Fruit fly (Drosophila melanogaster) whole organism, wandering third instar larva: ENCODE measurements around the gene CG31678.

Experiments used
- CG32264 ChIP-seq: fragments of 200-800 bp; sonication (Bioruptor generic); optimal IDR thresholded peaks from 2 replicates; lab custom pipeline; 2016; ENCODE audit warnings: missing biosample characterization, missing genetic modification characterization
- CG9705 ChIP-seq: fragments of 200-800 bp; sonication (Bioruptor generic); optimal IDR thresholded peaks from 2 replicates; lab custom pipeline; 2018; ENCODE audit warnings: missing biosample characterization, mild to moderate bottlenecking, missing genetic modification characterization
- CrebA ChIP-seq: fragments of 200-800 bp; sonication (Bioruptor generic); optimal IDR thresholded peaks from 2 replicates; lab custom pipeline; 2016; ENCODE audit warnings: missing biosample characterization, mild to moderate bottlenecking, missing genetic modification characterization, borderline replicate concordance
- Dif ChIP-seq: fragments of 200-275, 200-300 bp; sonication (Bioruptor generic); optimal IDR thresholded peaks from 2 replicates; lab custom pipeline; 2018; ENCODE audit warnings: missing biosample characterization, missing genetic modification characterization; ENCODE audit not compliant: partially characterized antibody
- GATAd ChIP-seq: sonication (Bioruptor generic); optimal IDR thresholded peaks from 2 replicates; lab custom pipeline; 2016; ENCODE audit warnings: missing biosample characterization, missing genetic modification characterization
- HLH106 ChIP-seq: fragments of 200-800 bp; optimal IDR thresholded peaks from 3 replicates; lab custom pipeline; 2019; ENCODE audit warnings: missing biosample characterization, mild to moderate bottlenecking, missing genetic modification characterization, moderate library complexity
- Hr78 ChIP-seq: fragments of >200 bp; optimal IDR thresholded peaks from 2 replicates; lab custom pipeline; 2017; ENCODE audit warnings: missing biosample characterization, missing genetic modification characterization
- Hr83 ChIP-seq: fragments of 200-300 bp; sonication (Bioruptor generic); optimal IDR thresholded peaks from 2 replicates; lab custom pipeline; 2016; ENCODE audit warnings: missing biosample characterization, mild to moderate bottlenecking, missing genetic modification characterization, moderate library complexity; ENCODE audit not compliant: poor library complexity, severe bottlenecking
- Jra ChIP-seq: sonication (Bioruptor generic); optimal IDR thresholded peaks from 2 replicates; lab custom pipeline; 2016; ENCODE audit warnings: missing biosample characterization, missing genetic modification characterization
- Myc ChIP-seq: fragments of >200 bp; optimal IDR thresholded peaks from 2 replicates; lab custom pipeline; 2017
- N ChIP-seq: fragments of >200 bp; optimal IDR thresholded peaks from 2 replicates; lab custom pipeline; 2018; ENCODE audit warnings: missing biosample characterization, missing external identifiers, missing genetic modification characterization
- OdsH ChIP-seq: fragments of 200-800 bp; sonication (Bioruptor generic); optimal IDR thresholded peaks from 2 replicates; lab custom pipeline; 2016; ENCODE audit warnings: missing biosample characterization, mild to moderate bottlenecking, missing genetic modification characterization
- Rel ChIP-seq, 2 experiments: fragments of 200-800 bp; sonication (Bioruptor generic) in 1 of 2; optimal IDR thresholded peaks; 2 replicates in 1 of 2; 3 replicates in 1 of 2; lab custom pipeline; 2016 to 2019; ENCODE audit warnings: mild to moderate bottlenecking in 2 of 2, missing biosample characterization in 2 of 2, missing genetic modification characterization in 2 of 2, moderate library complexity in 1 of 2
- Sp1 ChIP-seq: fragments of 200-800 bp; sonication (Bioruptor generic); optimal IDR thresholded peaks from 3 replicates; lab custom pipeline; 2019; ENCODE audit warnings: missing biosample characterization, mild to moderate bottlenecking, missing genetic modification characterization, moderate library complexity
- Vsx2 ChIP-seq: fragments of 200-300, 225-300 bp; sonication (Bioruptor generic); optimal IDR thresholded peaks from 2 replicates; lab custom pipeline; 2018; ENCODE audit warnings: missing biosample characterization, missing genetic modification characterization; ENCODE audit not compliant: partially characterized antibody
- dl ChIP-seq, 2 experiments: fragments of 175-275, 200-275 bp in 1 of 2; fragments of 200-275 bp in 1 of 2; sonication (Bioruptor generic); optimal IDR thresholded peaks; lab custom pipeline; 2018; ENCODE audit warnings: mild to moderate bottlenecking in 2 of 2, missing biosample characterization in 2 of 2, missing genetic modification characterization in 2 of 2, moderate library complexity in 2 of 2; ENCODE audit not compliant: partially characterized antibody in 2 of 2, insufficient read depth in 1 of 2
- dmrt93B ChIP-seq: fragments of 200-800 bp; sonication (Bioruptor generic); optimal IDR thresholded peaks from 2 replicates; lab custom pipeline; 2018; ENCODE audit warnings: missing biosample characterization, mild to moderate bottlenecking, missing genetic modification characterization
- dsf ChIP-seq: sonication (Bioruptor generic); optimal IDR thresholded peaks from 2 replicates; lab custom pipeline; 2016; ENCODE audit warnings: missing biosample characterization, missing genetic modification characterization, borderline replicate concordance
- ey ChIP-seq: fragments of 200-800 bp; sonication (Bioruptor generic); optimal IDR thresholded peaks from 2 replicates; lab custom pipeline; 2016; ENCODE audit warnings: missing biosample characterization, missing genetic modification characterization
- foxo ChIP-seq, 2 experiments: fragments of 200-800 bp; sonication (Bioruptor generic); optimal IDR thresholded peaks; 2 replicates in 1 of 2; 3 replicates in 1 of 2; lab custom pipeline; 2016 to 2017; ENCODE audit warnings: missing biosample characterization in 2 of 2, missing genetic modification characterization in 2 of 2
- fru ChIP-seq: fragments of 200-800 bp; sonication (Bioruptor generic); optimal IDR thresholded peaks from 3 replicates; lab custom pipeline; 2016; ENCODE audit warnings: missing biosample characterization, mild to moderate bottlenecking, missing genetic modification characterization
- h ChIP-seq: fragments of 200-800 bp; sonication (Bioruptor generic); optimal IDR thresholded peaks from 3 replicates; lab custom pipeline; 2016; ENCODE audit warnings: missing biosample characterization, mild to moderate bottlenecking, missing genetic modification characterization
- jim ChIP-seq: fragments of 175-275, 200-325 bp; sonication (Bioruptor generic); optimal IDR thresholded peaks from 2 replicates; lab custom pipeline; 2016; ENCODE audit warnings: missing biosample characterization, mild to moderate bottlenecking, missing genetic modification characterization
- lola ChIP-seq: fragments of >200 bp; optimal IDR thresholded peaks from 2 replicates; lab custom pipeline; 2017; ENCODE audit warnings: missing biosample characterization, missing genetic modification characterization
- psq ChIP-seq: fragments of 200-800 bp; sonication (Bioruptor generic); optimal IDR thresholded peaks from 3 replicates; lab custom pipeline; 2017; ENCODE audit warnings: missing biosample characterization, mild to moderate bottlenecking, missing genetic modification characterization, moderate library complexity
- rgr ChIP-seq: fragments of 200-800 bp; sonication (Bioruptor generic); optimal IDR thresholded peaks from 3 replicates; lab custom pipeline; 2016; ENCODE audit warnings: missing biosample characterization, mild to moderate bottlenecking, missing genetic modification characterization
- sage ChIP-seq: fragments of 200-800 bp; sonication (Bioruptor generic); optimal IDR thresholded peaks from 2 replicates; lab custom pipeline; 2016; ENCODE audit warnings: missing biosample characterization, mild to moderate bottlenecking, missing genetic modification characterization
- sv ChIP-seq: fragments of 200-800 bp; sonication (Bioruptor generic); optimal IDR thresholded peaks from 3 replicates; lab custom pipeline; 2016; ENCODE audit warnings: missing biosample characterization, missing genetic modification characterization
- usp ChIP-seq: fragments of >200 bp; optimal IDR thresholded peaks from 2 replicates; lab custom pipeline; 2017; ENCODE audit warnings: missing biosample characterization, missing genetic modification characterization
- woc ChIP-seq: sonication (Bioruptor generic); optimal IDR thresholded peaks from 2 replicates; lab custom pipeline; 2016; ENCODE audit warnings: missing biosample characterization, mild to moderate bottlenecking, missing genetic modification characterization

The CG31678 gene

DNA sequence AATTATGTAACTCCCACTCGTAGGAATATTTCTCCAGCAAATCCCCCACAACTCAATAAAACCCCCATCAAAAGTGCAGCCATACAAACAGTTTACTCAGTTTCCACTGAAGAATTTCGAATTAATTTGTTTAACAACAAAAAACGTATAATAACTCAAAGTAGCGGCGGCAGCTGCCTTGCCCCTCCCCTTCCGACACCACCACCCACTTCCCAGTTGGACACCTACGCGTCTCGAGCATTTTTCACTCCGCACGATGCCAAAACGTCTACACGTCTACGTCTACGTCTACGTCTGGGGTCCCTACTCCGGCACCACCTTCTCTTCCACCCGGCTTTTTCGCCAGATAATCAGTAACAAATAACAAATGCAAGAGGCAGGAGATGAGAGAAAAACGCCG lies 4.5 kb downstream of the CG31678 start:
- TF ChIP-seq Rel (GFP tag; optimal IDR thresholded peaks at IDR 0.05; lab: Kevin White, UChicago) (no peak), Rel (tag; optimal IDR thresholded peaks at IDR 0.05; lab: Kevin White, UChicago) (no peak), CG9705 (GFP tag; lab: Kevin White, UChicago) (no peak)

DNA sequence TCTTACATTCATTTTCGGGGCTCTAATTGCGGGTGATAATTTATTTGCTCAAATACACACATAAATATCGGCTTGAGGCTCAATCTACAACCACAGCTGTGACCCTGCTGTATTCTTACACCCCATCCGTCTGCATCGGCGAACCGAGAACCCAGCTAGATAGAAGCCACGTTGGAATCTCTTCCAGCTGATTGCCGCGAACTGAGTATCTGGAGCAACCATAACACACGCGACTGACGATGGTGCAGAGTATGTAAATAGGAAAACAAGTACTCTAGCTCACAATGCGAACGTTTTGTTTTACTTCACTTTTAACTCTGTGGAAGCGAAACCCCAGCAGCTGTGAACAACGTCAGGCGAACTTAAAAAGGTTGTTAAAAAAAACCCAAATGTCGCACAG lies 11.3 kb downstream of the CG31678 start:
- no peak for TF ChIP-seq usp
- no peak for TF ChIP-seq Myc (lab: Kevin White, UChicago)
- TF ChIP-seq dl (GFP tag; optimal IDR thresholded peaks at IDR 0.05; lab: Kevin White, UChicago; ENCODE audit: insufficient read depth in 1 of 2, partially characterized antibody in 2 of 2) = no peak
- no peak for TF ChIP-seq sage (GFP tag; lab: Kevin White, UChicago)
- TF ChIP-seq lola (GFP tag; lab: Kevin White, UChicago) = no peak
- no peak for TF ChIP-seq dmrt93B (GFP tag; lab: Kevin White, UChicago)
- no peak for TF ChIP-seq N (GFP tag; lab: Kevin White, UChicago)
- TF ChIP-seq h = no peak

DNA sequence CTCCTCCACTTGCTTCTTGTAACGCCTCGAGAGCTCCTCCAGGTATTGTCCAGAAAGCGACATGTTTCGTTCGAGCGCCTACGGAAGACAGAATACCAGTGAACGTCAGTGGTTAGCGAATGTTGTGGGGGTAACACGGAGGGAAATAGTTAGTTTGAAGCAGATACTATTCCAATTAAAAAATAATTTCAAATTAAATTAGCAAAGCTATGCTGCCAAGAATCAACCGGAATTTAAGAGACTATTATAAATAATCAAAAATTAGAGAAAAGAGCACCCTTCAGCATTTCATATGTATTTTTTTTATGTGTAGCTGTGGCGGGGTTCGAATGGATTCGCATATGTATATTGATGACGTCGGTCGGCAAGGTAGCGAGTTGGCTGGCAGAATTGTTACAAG lies 14.7 kb downstream of the CG31678 start:
- TF ChIP-seq sage (GFP tag; lab: Kevin White, UChicago) = no peak
- no peak for TF ChIP-seq jim (GFP tag; lab: Kevin White, UChicago)
- TF ChIP-seq rgr (GFP tag; lab: Kevin White, UChicago) = no peak
- TF ChIP-seq foxo (GFP tag; optimal IDR thresholded peaks at IDR 0.05; lab: Kevin White, UChicago) = no peak
- no peak for TF ChIP-seq Vsx2 (GFP tag; lab: Kevin White, UChicago)
- TF ChIP-seq dsf (GFP tag; lab: Kevin White, UChicago) = no peak
- TF ChIP-seq psq (GFP tag; lab: Kevin White, UChicago) = no peak
- TF ChIP-seq Hr78 (GFP tag; lab: Kevin White, UChicago) = no peak
- no peak for TF ChIP-seq CG32264 (GFP tag; lab: Kevin White, UChicago)
- no peak for TF ChIP-seq Sp1 (GFP tag; lab: Kevin White, UChicago)
- no peak for TF ChIP-seq HLH106 (tag; lab: Kevin White, UChicago)
- no peak for TF ChIP-seq CrebA
- TF ChIP-seq ey = no peak
- no peak for TF ChIP-seq Dif (GFP tag; lab: Kevin White, UChicago)
- TF ChIP-seq fru (GFP tag; lab: Kevin White, UChicago) = no peak
- TF ChIP-seq CG9705 (GFP tag; lab: Kevin White, UChicago) = no peak

DNA sequence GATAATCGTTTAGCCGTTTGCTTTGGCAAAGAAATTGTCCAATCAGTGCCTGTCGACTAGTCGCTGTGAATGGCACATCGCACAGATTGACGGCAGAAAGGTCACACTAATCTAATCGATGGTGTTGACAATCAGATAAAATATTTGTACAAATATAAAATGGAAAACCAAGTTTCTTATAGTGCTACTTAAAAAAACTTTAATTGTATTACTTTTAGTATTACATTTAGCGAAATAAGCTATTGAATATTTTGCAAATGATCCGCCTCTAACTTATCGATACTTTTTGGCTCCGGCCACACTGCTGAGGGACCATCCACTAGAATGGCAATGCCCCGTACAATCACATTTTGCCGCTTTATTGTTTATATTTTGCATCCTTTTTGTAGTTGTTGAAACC lies 19.6 kb downstream of the CG31678 start, which contains the start of the genes brun and CG2614:
Gene brun, minus strand, starts transcription at position 69 of the 400 bp plus-strand sequence.
Gene CG2614, plus strand, starts transcription at position 317 of the 400 bp plus-strand sequence.
- peak; percentile 64 for TF ChIP-seq psq (GFP tag; lab: Kevin White, UChicago)
- peak; percentile 69 for TF ChIP-seq OdsH (GFP tag; lab: Kevin White, UChicago)
- peak; percentile 81 for TF ChIP-seq rgr (GFP tag; lab: Kevin White, UChicago)
- TF ChIP-seq sv = peak; percentile 74
- TF ChIP-seq Jra (GFP tag; lab: Kevin White, UChicago) = no peak
- TF ChIP-seq foxo (GFP tag; optimal IDR thresholded peaks at IDR 0.05; lab: Kevin White, UChicago) = peak in 1 of 2 experiments; percentile 84
- no peak for TF ChIP-seq jim (GFP tag; lab: Kevin White, UChicago)
- TF ChIP-seq Hr83 (GFP tag; lab: Kevin White, UChicago) = peak; percentile 47
- no peak for TF ChIP-seq CrebA
- no peak for TF ChIP-seq Rel (GFP tag; optimal IDR thresholded peaks at IDR 0.05; lab: Kevin White, UChicago)
- peak; percentile 37 for TF ChIP-seq Rel (tag; optimal IDR thresholded peaks at IDR 0.05; lab: Kevin White, UChicago)
- TF ChIP-seq GATAd (GFP tag; lab: Kevin White, UChicago) = peak; percentile 81
- TF ChIP-seq CG32264 (GFP tag; lab: Kevin White, UChicago) = no peak
- TF ChIP-seq h = peak; percentile 83
- peak; percentile 67 for TF ChIP-seq Myc (lab: Kevin White, UChicago)
- TF ChIP-seq HLH106 (tag; lab: Kevin White, UChicago) = peak; percentile 74
- TF ChIP-seq woc (GFP tag; lab: Kevin White, UChicago) = peak; percentile 89
- TF ChIP-seq ey = peak; percentile 77
- no peak for TF ChIP-seq N (GFP tag; lab: Kevin White, UChicago)
- peak; percentile 50 for TF ChIP-seq CG9705 (GFP tag; lab: Kevin White, UChicago)
- TF ChIP-seq, all 38 proteins: peak for 14
